Worm (Caenorhabditis elegans): ENCODE data around the gene frg-1.

ce11 chrIII:12959286-12959685 lies 19.7 kb upstream of the frg-1 start:
- no peak for TF ChIP-seq sox-4 (tag; optimal IDR thresholded peaks at IDR 0.05)
- TF ChIP-seq lin-35 (GFP tag; optimal IDR thresholded peaks at IDR 0.05) = peak in 1 of 2 experiments; percentile 0
- TF ChIP-seq egl-27 (tag; optimal IDR thresholded peaks at IDR 0.05) = no peak
- no peak for TF ChIP-seq jun-1 (tag; optimal IDR thresholded peaks at IDR 0.05)
- TF ChIP-seq lin-15B (tag; optimal IDR thresholded peaks at IDR 0.05) = no peak
- TF ChIP-seq lir-3 (tag; optimal IDR thresholded peaks at IDR 0.05; ENCODE audit: poor library complexity) = no peak
- no peak for TF ChIP-seq unc-62 (GFP tag; optimal IDR thresholded peaks at IDR 0.05)
- TF ChIP-seq hpl-2 (GFP tag; optimal IDR thresholded peaks at IDR 0.05) = no peak
- no peak for TF ChIP-seq alr-1 (tag; optimal IDR thresholded peaks at IDR 0.05; ENCODE audit: borderline replicate concordance)
- TF ChIP-seq dpl-1 (GFP tag; optimal IDR thresholded peaks at IDR 0.05) = no peak
- TF ChIP-seq mdl-1 (tag; optimal IDR thresholded peaks at IDR 0.05) = no peak
- TF ChIP-seq zag-1 (tag; optimal IDR thresholded peaks at IDR 0.05) = no peak
- no peak for TF ChIP-seq snpc-4 (tag; optimal IDR thresholded peaks at IDR 0.05)

Measured in whole organism, L1 larva.